Fruit fly (Drosophila melanogaster) whole organism, embryonic: ENCODE measurements around the gene CG7071.

Experiments
- Atf6 ChIP-seq: fragments of 200-800 bp; sonication (Bioruptor generic); IDR thresholded peaks from 2 replicates; pipeline ENCODE4 v1.3.6; 2022; ENCODE audit warnings: missing biosample characterization, missing genetic modification characterization
- BEAF-32 ChIP-seq: fragments of 200-800 bp; sonication (Bioruptor generic); optimal IDR thresholded peaks from 3 replicates; lab custom pipeline; 2017; ENCODE audit warnings: missing biosample characterization, missing genetic modification characterization, mild to moderate bottlenecking, moderate library complexity, missing genetic modification reagents
- CG10209 ChIP-seq: fragments of 200-800 bp; sonication (Bioruptor generic); optimal IDR thresholded peaks from 3 replicates; lab custom pipeline; 2017; ENCODE audit warnings: missing biosample characterization, mild to moderate bottlenecking, missing genetic modification characterization, missing genetic modification reagents
- CG10543 ChIP-seq: fragments of 200-800 bp; sonication (Bioruptor generic); optimal IDR thresholded peaks from 3 replicates; lab custom pipeline; 2017; ENCODE audit warnings: missing biosample characterization, mild to moderate bottlenecking, missing genetic modification characterization, moderate library complexity
- CG10565 ChIP-seq: fragments of 200-800 bp; sonication (Bioruptor generic); optimal IDR thresholded peaks from 3 replicates; lab custom pipeline; 2016; ENCODE audit warnings: missing biosample characterization, mild to moderate bottlenecking, missing genetic modification characterization
- CG10959 ChIP-seq: fragments of 200-800 bp; sonication (Bioruptor generic); IDR thresholded peaks from 2 replicates; pipeline ENCODE4 v1.3.6; 2022; ENCODE audit warnings: missing biosample characterization, missing genetic modification characterization
- CG11504 ChIP-seq: fragments of 200-800 bp; sonication (Bioruptor generic); optimal IDR thresholded peaks from 3 replicates; lab custom pipeline; 2019; ENCODE audit warnings: missing biosample characterization, mild to moderate bottlenecking, missing genetic modification characterization, moderate library complexity
- CG12104 ChIP-seq: fragments of 200-800 bp; sonication (Bioruptor generic); optimal IDR thresholded peaks from 3 replicates; lab custom pipeline; 2016; ENCODE audit warnings: missing biosample characterization, missing genetic modification characterization
- CG12299 ChIP-seq: fragments of 200-800 bp; sonication (Bioruptor generic); optimal IDR thresholded peaks from 2 replicates; lab custom pipeline; 2018; ENCODE audit warnings: missing biosample characterization, mild to moderate bottlenecking, missing genetic modification characterization
- CG1233 ChIP-seq: fragments of 200-800 bp; sonication (Bioruptor generic); optimal IDR thresholded peaks from 4 replicates; lab custom pipeline; 2018; ENCODE audit warnings: missing biosample characterization, mild to moderate bottlenecking, missing genetic modification characterization
- CG12391 ChIP-seq: fragments of 200-800 bp; sonication (Bioruptor generic); optimal IDR thresholded peaks from 3 replicates; lab custom pipeline; 2018; ENCODE audit warnings: missing biosample characterization, mild to moderate bottlenecking, missing genetic modification characterization, moderate library complexity
- CG12769 ChIP-seq: fragments of 200-800 bp; sonication (Bioruptor generic); optimal IDR thresholded peaks from 2 replicates; lab custom pipeline; 2019; ENCODE audit warnings: missing biosample characterization, mild to moderate bottlenecking, missing genetic modification characterization, moderate library complexity
- CG13775 ChIP-seq: fragments of 200-800 bp; sonication (Bioruptor generic); optimal IDR thresholded peaks from 3 replicates; lab custom pipeline; 2017; ENCODE audit warnings: missing biosample characterization, mild to moderate bottlenecking, missing genetic modification characterization
- CG1603 ChIP-seq: fragments of 200-800 bp; sonication (Bioruptor generic); optimal IDR thresholded peaks from 2 replicates; lab custom pipeline; 2019; ENCODE audit warnings: missing biosample characterization, mild to moderate bottlenecking, missing genetic modification characterization, moderate library complexity
- CG2678 ChIP-seq: fragments of 200-800 bp; sonication (Bioruptor generic); optimal IDR thresholded peaks from 3 replicates; lab custom pipeline; 2019; ENCODE audit warnings: missing biosample characterization, mild to moderate bottlenecking, missing genetic modification characterization, moderate library complexity
- CG2875 ChIP-seq: fragments of 200-800 bp; sonication (Bioruptor generic); optimal IDR thresholded peaks from 2 replicates; lab custom pipeline; 2017; ENCODE audit warnings: missing biosample characterization, mild to moderate bottlenecking, missing genetic modification characterization, missing genetic modification reagents
- CG31365 ChIP-seq: fragments of 200-800 bp; sonication (Bioruptor generic); optimal IDR thresholded peaks from 2 replicates; lab custom pipeline; 2018; ENCODE audit warnings: missing biosample characterization, mild to moderate bottlenecking, missing genetic modification characterization
- CG31441 ChIP-seq: fragments of 200-800 bp; sonication (Bioruptor generic); IDR thresholded peaks from 2 replicates; pipeline ENCODE4 v1.3.6; 2022; ENCODE audit warnings: missing biosample characterization, missing genetic modification characterization
- CG3163 ChIP-seq: fragments of 200-800 bp; sonication (Bioruptor generic); optimal IDR thresholded peaks from 3 replicates; lab custom pipeline; 2016; ENCODE audit warnings: missing biosample characterization, missing genetic modification characterization
- CG32767 ChIP-seq: fragments of 200-800 bp; sonication (Bioruptor generic); IDR thresholded peaks from 2 replicates; pipeline ENCODE4 v1.3.6; 2022; ENCODE audit warnings: missing biosample characterization, missing genetic modification characterization
- CG34376 ChIP-seq: fragments of 200-800 bp; sonication (Bioruptor generic); optimal IDR thresholded peaks from 2 replicates; lab custom pipeline; 2018; ENCODE audit warnings: missing biosample characterization, mild to moderate bottlenecking, missing genetic modification characterization
- CG6254 ChIP-seq: fragments of 200-800 bp; sonication (Bioruptor generic); optimal IDR thresholded peaks from 3 replicates; lab custom pipeline; 2017; ENCODE audit warnings: mild to moderate bottlenecking, missing biosample characterization, missing genetic modification reagents, missing genetic modification characterization
- CG7786 ChIP-seq: fragments of 200-800 bp; sonication (Bioruptor generic); optimal IDR thresholded peaks from 2 replicates; lab custom pipeline; 2016; ENCODE audit warnings: missing biosample characterization, missing genetic modification characterization
- CG8478 ChIP-seq: fragments of >200 bp; optimal IDR thresholded peaks from 2 replicates; lab custom pipeline; 2018
- CG9215 ChIP-seq: fragments of 200-800 bp; sonication (Bioruptor generic); IDR thresholded peaks from 2 replicates; pipeline ENCODE4 v1.3.6; 2022; ENCODE audit warnings: missing biosample characterization, missing genetic modification characterization
- Chrac-16 ChIP-seq: fragments of 200-800 bp; sonication (Bioruptor generic); optimal IDR thresholded peaks from 3 replicates; lab custom pipeline; 2016; ENCODE audit warnings: missing biosample characterization, missing genetic modification characterization
- Elba2 ChIP-seq: fragments of 200-800 bp; sonication (Bioruptor generic); optimal IDR thresholded peaks from 3 replicates; lab custom pipeline; 2016; ENCODE audit warnings: missing biosample characterization, missing genetic modification characterization
- Lim3 ChIP-seq: fragments of 200-800 bp; sonication (Bioruptor generic); IDR thresholded peaks from 2 replicates; pipeline ENCODE4 v1.3.6; 2022; ENCODE audit warnings: missing biosample characterization, missing genetic modification characterization
- MTF-1 ChIP-seq: fragments of 200-800 bp; sonication (Bioruptor generic); optimal IDR thresholded peaks from 2 replicates; lab custom pipeline; 2018; ENCODE audit warnings: missing biosample characterization, mild to moderate bottlenecking, missing genetic modification characterization, borderline replicate concordance
- Max ChIP-seq: fragments of 200-800 bp; sonication (Bioruptor generic); optimal IDR thresholded peaks from 2 replicates; lab custom pipeline; 2016; ENCODE audit warnings: missing biosample characterization, mild to moderate bottlenecking, missing genetic modification characterization
- Myb ChIP-seq: fragments of 200-800 bp; sonication (Bioruptor generic); optimal IDR thresholded peaks from 2 replicates; lab custom pipeline; 2016; ENCODE audit warnings: missing biosample characterization, missing genetic modification characterization
- Oli ChIP-seq: fragments of 200-800 bp; sonication (Bioruptor generic); optimal IDR thresholded peaks from 2 replicates; lab custom pipeline; 2018; ENCODE audit warnings: missing biosample characterization, mild to moderate bottlenecking, missing genetic modification characterization, moderate library complexity
- Ptx1 ChIP-seq: fragments of 200-800 bp; sonication (Bioruptor generic); IDR thresholded peaks from 2 replicates; pipeline ENCODE4 v1.3.6; 2022; ENCODE audit warnings: missing biosample characterization, missing genetic modification characterization
- Rx ChIP-seq: fragments of 200-800 bp; sonication (Bioruptor generic); IDR thresholded peaks from 2 replicates; pipeline ENCODE4 v1.3.6; 2022; ENCODE audit warnings: missing biosample characterization, missing genetic modification characterization
- Sin3A ChIP-seq: fragments of >200 bp; optimal IDR thresholded peaks from 2 replicates; lab custom pipeline; 2018
- Sry-δ ChIP-seq: fragments of 200-800 bp; sonication (Bioruptor generic); optimal IDR thresholded peaks from 2 replicates; lab custom pipeline; 2016; ENCODE audit warnings: missing biosample characterization, missing genetic modification characterization
- Tbp ChIP-seq: fragments of >200 bp; optimal IDR thresholded peaks from 2 replicates; lab custom pipeline; 2018; ENCODE audit warnings: missing biosample characterization, missing genetic modification characterization
- Xrp1 ChIP-seq: fragments of 200-800 bp; sonication (Bioruptor generic); IDR thresholded peaks from 2 replicates; pipeline ENCODE4 v1.3.6; 2022; ENCODE audit warnings: missing biosample characterization, missing genetic modification characterization
- amos ChIP-seq: fragments of 200-800 bp; sonication (Bioruptor generic); IDR thresholded peaks from 2 replicates; pipeline ENCODE4 v1.3.6; 2022; ENCODE audit warnings: missing biosample characterization, missing genetic modification characterization; ENCODE audit not compliant: partially characterized antibody
- ase ChIP-seq: fragments of 200-800 bp; sonication (Bioruptor generic); IDR thresholded peaks from 3 replicates; pipeline ENCODE4 v1.3.6; 2022; ENCODE audit warnings: missing biosample characterization, missing genetic modification characterization
- az2 ChIP-seq: fragments of 200-800 bp; sonication (Bioruptor generic); optimal IDR thresholded peaks from 3 replicates; lab custom pipeline; 2016; ENCODE audit warnings: missing biosample characterization, missing genetic modification characterization
- br ChIP-seq: fragments of >200 bp; optimal IDR thresholded peaks from 2 replicates; lab custom pipeline; 2017
- hbn ChIP-seq: fragments of 200-800 bp; sonication (Bioruptor generic); IDR thresholded peaks from 2 replicates; pipeline ENCODE4 v1.3.6; 2022; ENCODE audit warnings: missing biosample characterization, missing genetic modification characterization; ENCODE audit not compliant: partially characterized antibody
- kni ChIP-seq: fragments of 200-800 bp; sonication (Bioruptor generic); optimal IDR thresholded peaks from 3 replicates; lab custom pipeline; 2017; ENCODE audit warnings: mild to moderate bottlenecking, missing biosample characterization, missing genetic modification reagents, missing genetic modification characterization
- lilli ChIP-seq: fragments of 200-800 bp; sonication (Bioruptor generic); optimal IDR thresholded peaks from 3 replicates; lab custom pipeline; 2016; ENCODE audit warnings: missing biosample characterization, missing genetic modification characterization
- lmd ChIP-seq: fragments of 200-800 bp; sonication (Bioruptor generic); IDR thresholded peaks from 2 replicates; pipeline ENCODE4 v1.3.6; 2022; ENCODE audit warnings: missing biosample characterization, missing genetic modification characterization
- nerfin-2 ChIP-seq: fragments of 200-800 bp; sonication (Bioruptor generic); IDR thresholded peaks from 2 replicates; pipeline ENCODE4 v1.3.6; 2022; ENCODE audit warnings: missing biosample characterization, missing genetic modification characterization; ENCODE audit not compliant: partially characterized antibody
- otp ChIP-seq: fragments of 200-800 bp; sonication (Bioruptor generic); IDR thresholded peaks from 3 replicates; pipeline ENCODE4, ENCODE4 v1.3.6; 2022; ENCODE audit warnings: missing biosample characterization, missing genetic modification characterization
- sens-2 ChIP-seq: fragments of 200-800 bp; sonication (Bioruptor generic); IDR thresholded peaks from 2 replicates; pipeline ENCODE4 v1.3.6; 2022; ENCODE audit warnings: missing biosample characterization, missing genetic modification characterization
- slou ChIP-seq: fragments of 200-800 bp; sonication (Bioruptor generic); optimal IDR thresholded peaks from 3 replicates; lab custom pipeline; 2016; ENCODE audit warnings: missing biosample characterization, missing genetic modification characterization
- sug ChIP-seq: fragments of 200-800 bp; optimal IDR thresholded peaks from 2 replicates; lab custom pipeline; 2019; ENCODE audit warnings: missing biosample characterization, mild to moderate bottlenecking, missing genetic modification characterization, moderate library complexity
- wor ChIP-seq: fragments of 200-800 bp; sonication (Bioruptor generic); IDR thresholded peaks from 2 replicates; pipeline ENCODE4 v1.3.6; 2022; ENCODE audit warnings: missing biosample characterization, missing genetic modification characterization
- zf30C ChIP-seq: fragments of 200-800 bp; sonication (Bioruptor generic); optimal IDR thresholded peaks from 3 replicates; lab custom pipeline; 2018; ENCODE audit warnings: missing biosample characterization, mild to moderate bottlenecking, missing genetic modification characterization

Gene CG7071

DNA sequence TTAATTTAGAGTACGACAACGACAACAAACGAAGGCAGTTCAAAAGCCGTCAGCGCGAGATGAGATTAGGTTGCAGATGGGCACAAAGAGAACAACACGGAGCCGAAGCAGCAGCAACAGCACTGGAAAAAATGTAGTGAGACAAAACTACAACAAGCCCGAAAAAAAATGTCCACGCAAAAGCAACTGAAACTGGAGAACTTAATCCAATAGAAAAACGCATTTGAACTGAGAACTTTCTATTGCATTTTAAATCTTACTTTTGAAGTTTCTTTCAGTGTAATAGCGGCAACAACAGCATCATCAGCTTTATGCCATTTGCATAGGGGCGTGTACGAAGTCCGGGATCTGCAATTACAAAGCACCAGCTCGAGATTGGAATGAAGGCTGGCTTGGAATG is 22.9 kb upstream of the CG7071 start (continued):
- TF ChIP-seq MTF-1 (GFP tag; lab: Kevin White, UChicago) = no peak
- no peak for TF ChIP-seq CG31441 (GFP tag; lab: Robert Waterston, UW)
- no peak for TF ChIP-seq CG6254
- TF ChIP-seq CG9215 = no peak
- no peak for TF ChIP-seq kni (GFP tag; lab: Kevin White, UChicago)
- TF ChIP-seq lilli (GFP tag; lab: Kevin White, UChicago) = no peak
- no peak for TF ChIP-seq nerfin-2 (GFP tag; lab: Robert Waterston, UW)
- TF ChIP-seq wor (GFP tag; lab: Robert Waterston, UW) = no peak
- TF ChIP-seq CG31365 (tag; lab: Kevin White, UChicago) = no peak
- TF ChIP-seq CG12769 = no peak
- TF ChIP-seq CG3163 (GFP tag; lab: Kevin White, UChicago) = no peak
- no peak for TF ChIP-seq sug (tag; lab: Kevin White, UChicago)
- no peak for TF ChIP-seq Rx
- TF ChIP-seq Ptx1 = 0 out of 2 replicates have a peak, but pooled peaks have one; percentile 14
- TF ChIP-seq Chrac-16 (GFP tag; lab: Kevin White, UChicago) = no peak
- TF ChIP-seq CG2678 = peak; percentile 29
- no peak for TF ChIP-seq Lim3 (GFP tag; lab: Robert Waterston, UW)
- no peak for TF ChIP-seq br
- TF ChIP-seq CG2875 (GFP tag; lab: Kevin White, UChicago) = no peak
- no peak for TF ChIP-seq Tbp (GFP tag; lab: Kevin White, UChicago)
- no peak for TF ChIP-seq CG7786 (GFP tag; lab: Kevin White, UChicago)
- TF ChIP-seq sens-2 (GFP tag; lab: Robert Waterston, UW) = no peak
- TF ChIP-seq CG11504 (tag; lab: Kevin White, UChicago) = peak; percentile 39
- no peak for TF ChIP-seq Myb (GFP tag; lab: Kevin White, UChicago)
- TF ChIP-seq CG34376 (GFP tag; lab: Kevin White, UChicago) = no peak
- TF ChIP-seq BEAF-32 (GFP tag; lab: Kevin White, UChicago) = no peak
- TF ChIP-seq az2 (GFP tag; lab: Kevin White, UChicago) = no peak
- no peak for TF ChIP-seq CG12104 (GFP tag; lab: Kevin White, UChicago)
- no peak for TF ChIP-seq CG12299 (tag; lab: Kevin White, UChicago)
- no peak for TF ChIP-seq amos
- TF ChIP-seq Atf6 (GFP tag; lab: Robert Waterston, UW) = no peak
- TF ChIP-seq CG12391 (tag; lab: Kevin White, UChicago) = no peak
- TF ChIP-seq Sry-δ = no peak
- peak; percentile 59 for TF ChIP-seq Xrp1 (GFP tag; lab: Robert Waterston, UW)
- no peak for TF ChIP-seq CG10959
- no peak for TF ChIP-seq slou
- TF ChIP-seq CG10209 = no peak
- no peak for TF ChIP-seq Oli (tag; lab: Kevin White, UChicago)
- no peak for TF ChIP-seq otp (GFP tag; lab: Robert Waterston, UW)
- TF ChIP-seq CG1233 (GFP tag; lab: Kevin White, UChicago) = no peak
- TF ChIP-seq ase (GFP tag; lab: Robert Waterston, UW) = no peak
- no peak for TF ChIP-seq CG8478 (lab: Kevin White, UChicago)
- TF ChIP-seq hbn = no peak
- TF ChIP-seq CG1603 (tag; lab: Kevin White, UChicago) = no peak
- no peak for TF ChIP-seq CG10565 (GFP tag; lab: Kevin White, UChicago)
- TF ChIP-seq zf30C = no peak
- TF ChIP-seq CG32767 (GFP tag; lab: Robert Waterston, UW) = no peak
- TF ChIP-seq Sin3A (lab: Kevin White, UChicago) = no peak
- TF ChIP-seq Elba2 (GFP tag; lab: Kevin White, UChicago) = no peak
- TF ChIP-seq CG10543 (GFP tag; lab: Kevin White, UChicago) = no peak
- TF ChIP-seq Max (GFP tag; lab: Kevin White, UChicago) = no peak
- TF ChIP-seq lmd (GFP tag; lab: Robert Waterston, UW) = no peak
- TF ChIP-seq CG13775 (GFP tag; lab: Kevin White, UChicago) = no peak
